Fruit fly (Drosophila melanogaster): ENCODE measurements around the gene Gale.

dm6 chr3L:660314-661075, 12.1 kb downstream of the Gale start:
- TF ChIP-seq CTCF (optimal IDR thresholded peaks at IDR 0.05) (no peak), CG8478 (optimal IDR thresholded peaks at IDR 0.05) (no peak)
